Fruit fly (Drosophila melanogaster): ENCODE measurements around the gene HDAC6.

DNA sequence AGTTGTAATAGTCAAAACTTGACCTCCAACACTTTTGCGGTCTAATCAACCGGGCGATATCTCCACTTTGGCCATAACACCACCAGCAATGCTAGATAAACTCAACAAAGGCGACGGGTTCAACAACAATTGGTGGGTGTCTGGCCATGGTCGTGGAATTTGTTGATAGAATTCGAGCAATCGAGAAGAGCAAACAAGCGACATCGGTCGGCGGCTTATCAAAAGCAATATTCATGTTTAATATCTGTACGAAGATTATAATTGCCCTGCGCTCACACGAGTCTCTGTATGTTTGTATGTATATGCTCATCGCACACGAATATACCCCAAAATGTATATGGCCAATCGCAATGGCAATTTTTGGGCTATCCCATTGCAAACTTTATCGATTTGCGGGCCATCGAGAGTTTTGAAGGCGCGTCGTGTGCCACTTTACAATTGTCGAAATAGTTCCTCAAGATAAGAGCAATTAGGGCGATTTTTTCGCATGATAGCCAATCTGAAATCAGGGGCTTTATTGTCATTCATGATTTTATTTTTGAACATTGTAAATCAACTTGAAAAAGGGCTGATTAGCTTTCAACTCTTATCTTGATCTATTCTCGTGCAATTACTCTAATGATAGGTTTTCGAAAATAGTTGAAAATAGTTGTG lies 25.5 kb upstream of the HDAC6 start:
- no peak for TF ChIP-seq CG9948 (tag; optimal IDR thresholded peaks at IDR 0.05)
- TF ChIP-seq CG15710 (tag; optimal IDR thresholded peaks at IDR 0.05) = no peak
